Worm (Caenorhabditis elegans) whole organism, young adult: ENCODE results near the gene K11H12.1.
A peak's percentile ranks its signal among the peaks of the same experiment; 100 is the strongest.

Experiments used
- B0261.1 ChIP-seq: sonication (generic microtip); optimal IDR thresholded peaks from 2 replicates; lab custom pipeline; 2016; ENCODE audit warnings: mild to moderate bottlenecking, missing genetic modification characterization, moderate library complexity, missing compliant biosample characterization
- C17E4.6 ChIP-seq: fragments of 200-800 bp; sonication (Bioruptor generic); IDR thresholded peaks from 2 replicates; pipeline ENCODE4 v1.3.6; 2022; ENCODE audit warnings: missing genetic modification reagents, missing genetic modification characterization, missing compliant biosample characterization
- D2030.7 ChIP-seq: fragments of 200-800 bp; sonication (Bioruptor generic); IDR thresholded peaks from 2 replicates; pipeline ENCODE4 v1.3.6; 2022; ENCODE audit warnings: missing genetic modification reagents, missing genetic modification characterization, missing compliant biosample characterization
- F10E7.11 ChIP-seq: sonication (generic microtip); optimal IDR thresholded peaks from 2 replicates; lab custom pipeline; 2017; ENCODE audit warnings: mild to moderate bottlenecking, missing genetic modification characterization, moderate library complexity, missing compliant biosample characterization
- F22D6.2 ChIP-seq: sonication (generic microtip); optimal IDR thresholded peaks from 2 replicates; lab custom pipeline; 2016; ENCODE audit warnings: mild to moderate bottlenecking, missing genetic modification characterization, missing compliant biosample characterization
- F52B5.7 ChIP-seq: sonication (generic microtip); optimal IDR thresholded peaks from 2 replicates; lab custom pipeline; 2016; ENCODE audit warnings: mild to moderate bottlenecking, missing genetic modification characterization, missing compliant biosample characterization
- F57C9.4 ChIP-seq: sonication (generic microtip); optimal IDR thresholded peaks from 2 replicates; lab custom pipeline; 2017; ENCODE audit warnings: mild to moderate bottlenecking, missing genetic modification characterization, missing compliant biosample characterization
- K11D2.4 ChIP-seq: fragments of 200-800 bp; sonication (Bioruptor generic); IDR thresholded peaks from 2 replicates; pipeline ENCODE4 v1.3.6; 2022; ENCODE audit warnings: missing genetic modification reagents, missing genetic modification characterization, missing compliant biosample characterization
- Y56A3A.18 ChIP-seq: fragments of 200-800 bp; sonication (Bioruptor generic); IDR thresholded peaks from 2 replicates; pipeline ENCODE4 v1.3.6; 2022; ENCODE audit warnings: missing genetic modification reagents, missing genetic modification characterization, missing compliant biosample characterization
- Y79H2A.3 ChIP-seq: fragments of 200-800 bp; sonication (Bioruptor generic); conservative IDR thresholded peaks from 2 replicates; pipeline ENCODE4 v1.3.6; 2022; ENCODE audit warnings: missing genetic modification reagents, missing genetic modification characterization, missing compliant biosample characterization
- ZK185.1 ChIP-seq: sonication (generic microtip); optimal IDR thresholded peaks from 2 replicates; lab custom pipeline; 2016; ENCODE audit warnings: mild to moderate bottlenecking, missing genetic modification characterization, missing compliant biosample characterization; ENCODE audit not compliant: poor library complexity, severe bottlenecking
- attf-5 ChIP-seq: fragments of 200-800 bp; sonication (Bioruptor generic); optimal IDR thresholded peaks from 2 replicates; lab custom pipeline; 2018; ENCODE audit warnings: mild to moderate bottlenecking, missing genetic modification characterization, missing compliant biosample characterization
- attf-6 ChIP-seq: fragments of 200-800 bp; sonication (Bioruptor generic); IDR thresholded peaks from 2 replicates; pipeline ENCODE4 v1.3.6; 2022; ENCODE audit warnings: missing genetic modification reagents, missing genetic modification characterization, missing compliant biosample characterization
- cebp-1 ChIP-seq, 2 experiments: fragments of 200-800 bp in 1 of 2; sonication (Bioruptor generic) in 1 of 2; sonication (generic microtip) in 1 of 2; IDR thresholded peaks in 1 of 2; optimal IDR thresholded peaks in 1 of 2; 2 replicates each; pipeline versions ENCODE4 v1.3.6 to Lab custom; 2017 to 2022; ENCODE audit warnings: missing compliant biosample characterization in 2 of 2, missing genetic modification characterization in 2 of 2, mild to moderate bottlenecking in 1 of 2, missing genetic modification reagents in 1 of 2, moderate library complexity in 1 of 2
- cebp-2 ChIP-seq: fragments of 200-800 bp; sonication (Bioruptor generic); IDR thresholded peaks from 2 replicates; pipeline ENCODE4 v1.3.6; 2022; ENCODE audit warnings: missing genetic modification characterization, missing compliant biosample characterization
- ceh-27 ChIP-seq: fragments of 200-800 bp; sonication (Bioruptor generic); optimal IDR thresholded peaks from 2 replicates; lab custom pipeline; 2018; ENCODE audit warnings: mild to moderate bottlenecking, missing genetic modification characterization, moderate library complexity, missing compliant biosample characterization
- chd-7 ChIP-seq: sonication (generic microtip); optimal IDR thresholded peaks from 2 replicates; lab custom pipeline; 2016; ENCODE audit warnings: mild to moderate bottlenecking, missing genetic modification characterization, moderate library complexity, missing compliant biosample characterization
- die-1 ChIP-seq: sonication (generic microtip); optimal IDR thresholded peaks from 2 replicates; lab custom pipeline; 2016; ENCODE audit warnings: missing genotype, mild to moderate bottlenecking, missing genetic modification characterization, missing compliant biosample characterization
- dpff-1 ChIP-seq: sonication (generic microtip); optimal IDR thresholded peaks from 2 replicates; lab custom pipeline; 2017; ENCODE audit warnings: mild to moderate bottlenecking, missing genetic modification characterization, missing compliant biosample characterization
- egl-18 ChIP-seq: fragments of 200-800 bp; sonication (Bioruptor generic); IDR thresholded peaks from 2 replicates; pipeline ENCODE4 v1.3.6; 2022; ENCODE audit warnings: missing genetic modification reagents, missing genetic modification characterization, missing compliant biosample characterization
- ets-4 ChIP-seq: fragments of 200-800 bp; sonication (Bioruptor generic); optimal IDR thresholded peaks from 2 replicates; lab custom pipeline; 2018; ENCODE audit warnings: mild to moderate bottlenecking, missing genetic modification characterization, missing compliant biosample characterization
- gei-17 ChIP-seq: fragments of 200-800 bp; sonication (Bioruptor generic); optimal IDR thresholded peaks from 2 replicates; lab custom pipeline; 2018; ENCODE audit warnings: mild to moderate bottlenecking, missing genetic modification characterization, missing compliant biosample characterization
- hmg-1.2 ChIP-seq: fragments of 200-800 bp; sonication (Bioruptor generic); IDR thresholded peaks from 2 replicates; pipeline ENCODE4 v1.3.6; 2022; ENCODE audit warnings: missing genetic modification reagents, missing genetic modification characterization, missing compliant biosample characterization
- hrde-1 ChIP-seq: sonication (generic microtip); optimal IDR thresholded peaks from 2 replicates; lab custom pipeline; 2016; ENCODE audit warnings: missing genetic modification characterization, mild to moderate bottlenecking, missing compliant biosample characterization, moderate library complexity, missing genotype, missing genetic modification reagents, borderline replicate concordance
- lag-1 ChIP-seq: fragments of 200-800 bp; sonication (Bioruptor generic); IDR thresholded peaks from 2 replicates; pipeline ENCODE4 v1.3.6; 2022; ENCODE audit warnings: missing genetic modification reagents, missing genetic modification characterization, missing compliant biosample characterization
- let-607 ChIP-seq, 2 experiments: fragments of 200-800 bp in 1 of 2; sonication (Bioruptor generic) in 1 of 2; sonication (generic microtip) in 1 of 2; optimal IDR thresholded peaks; 2 replicates each; lab custom pipeline; 2016 to 2018; ENCODE audit warnings: mild to moderate bottlenecking in 2 of 2, missing compliant biosample characterization in 2 of 2, missing genetic modification characterization in 2 of 2, moderate library complexity in 2 of 2, missing genotype in 1 of 2
- lin-54 ChIP-seq: fragments of 200-800 bp; sonication (Bioruptor generic); optimal IDR thresholded peaks from 2 replicates; lab custom pipeline; 2018; ENCODE audit warnings: mild to moderate bottlenecking, missing genetic modification characterization, missing compliant biosample characterization
- lir-1 ChIP-seq: fragments of 200-800 bp; sonication (Bioruptor generic); conservative IDR thresholded peaks from 2 replicates; pipeline ENCODE4 v1.3.6; 2022; ENCODE audit warnings: missing genetic modification reagents, missing genetic modification characterization, missing compliant biosample characterization
- lsy-27 ChIP-seq: sonication (generic microtip); optimal IDR thresholded peaks from 2 replicates; lab custom pipeline; 2017; ENCODE audit warnings: missing genetic modification characterization, mild to moderate bottlenecking, missing compliant biosample characterization, antibody characterized with exemption, missing genotype, borderline replicate concordance; ENCODE audit not compliant: insufficient read depth
- madf-6 ChIP-seq: fragments of 200-800 bp; sonication (Bioruptor generic); IDR thresholded peaks from 2 replicates; pipeline ENCODE4 v1.3.6; 2022; ENCODE audit warnings: missing genetic modification reagents, missing genetic modification characterization, missing compliant biosample characterization
- mcd-1 ChIP-seq: fragments of 200-800 bp; sonication (Bioruptor generic); IDR thresholded peaks from 2 replicates; pipeline ENCODE4 v1.3.6; 2022; ENCODE audit warnings: missing genetic modification reagents, missing genetic modification characterization, missing compliant biosample characterization
- mes-4 ChIP-seq: sonication (generic microtip); optimal IDR thresholded peaks from 2 replicates; lab custom pipeline; 2016; ENCODE audit warnings: missing genotype, missing genetic modification characterization, missing compliant biosample characterization
- mxl-1 ChIP-seq: sonication (generic microtip); optimal IDR thresholded peaks from 2 replicates; lab custom pipeline; 2016; ENCODE audit warnings: missing genetic modification characterization, missing compliant biosample characterization
- nfyb-1 ChIP-seq: fragments of 200-800 bp; sonication (Bioruptor generic); IDR thresholded peaks from 2 replicates; pipeline ENCODE4 v1.3.6; 2022; ENCODE audit warnings: missing genetic modification reagents, missing genetic modification characterization, missing compliant biosample characterization
- pbrm-1 ChIP-seq: fragments of 200-800 bp; sonication (Bioruptor generic); IDR thresholded peaks from 2 replicates; pipeline ENCODE4 v1.3.6; 2022; ENCODE audit warnings: missing genetic modification reagents, missing genetic modification characterization, missing compliant biosample characterization
- pha-4 ChIP-seq: fragments of 150-350 bp; sonication (generic microtip); optimal IDR thresholded peaks from 2 replicates; lab custom pipeline; 2014; ENCODE audit warnings: missing biosample characterization, missing genetic modification reagents, missing genetic modification characterization
- rec-8 ChIP-seq, 2 experiments: sonication (generic microtip); optimal IDR thresholded peaks; 2 replicates each; lab custom pipeline; 2016; ENCODE audit warnings: mild to moderate bottlenecking in 2 of 2, missing genetic modification characterization in 2 of 2, missing genetic modification reagents in 2 of 2, missing genotype in 2 of 2, missing biosample characterization in 1 of 2, missing compliant biosample characterization in 1 of 2, moderate library complexity in 1 of 2
- sea-2 ChIP-seq: fragments of 200-800 bp; sonication (Bioruptor generic); IDR thresholded peaks from 2 replicates; pipeline ENCODE4 v1.3.6; 2022; ENCODE audit warnings: missing genetic modification characterization, missing compliant biosample characterization
- snpc-1.3 ChIP-seq: sonication (generic microtip); optimal IDR thresholded peaks from 2 replicates; lab custom pipeline; 2017; ENCODE audit warnings: missing genetic modification characterization, mild to moderate bottlenecking, missing compliant biosample characterization, antibody characterized with exemption, moderate library complexity, missing genotype, missing genetic modification reagents; ENCODE audit not compliant: insufficient read depth
- snpc-3.4 ChIP-seq: sonication (generic microtip); optimal IDR thresholded peaks from 2 replicates; lab custom pipeline; 2017; ENCODE audit warnings: missing genetic modification characterization, mild to moderate bottlenecking, missing compliant biosample characterization, antibody characterized with exemption, moderate library complexity, missing genotype, missing genetic modification reagents
- unc-62 ChIP-seq: fragments of 150-350 bp; optimal IDR thresholded peaks from 2 replicates; lab custom pipeline; 2014; ENCODE audit warnings: missing biosample characterization, missing genetic modification reagents, missing genetic modification characterization
- xnd-1 ChIP-seq: sonication (generic microtip); optimal IDR thresholded peaks from 2 replicates; lab custom pipeline; 2016; ENCODE audit warnings: missing genotype, missing genetic modification reagents, missing genetic modification characterization, missing compliant biosample characterization
- ztf-22 ChIP-seq: fragments of 200-800 bp; sonication (Bioruptor generic); optimal IDR thresholded peaks from 2 replicates; lab custom pipeline; 2018; ENCODE audit warnings: mild to moderate bottlenecking, missing genetic modification characterization, moderate library complexity, missing compliant biosample characterization
- ztf-28 ChIP-seq: fragments of 200-800 bp; sonication (Bioruptor generic); IDR thresholded peaks from 2 replicates; pipeline ENCODE4 v1.3.6; 2022; ENCODE audit warnings: missing genetic modification reagents, missing genetic modification characterization, missing compliant biosample characterization

The K11H12.1 gene

ce11 chrIV:654526-655440, 1.6 kb upstream of the K11H12.1 start, which contains the start of the genes rpl-15 and K11H12.8:
Gene rpl-15, minus strand, starts transcription at chrIV:654576.
Gene K11H12.8, plus strand, starts transcription at chrIV:655390.
- TF ChIP-seq attf-6: peak; percentile 92
- TF ChIP-seq K11D2.4 (GFP tag; lab: Robert Waterston, UW): peak; percentile 100
- TF ChIP-seq ceh-27 (GFP tag; lab: Kevin White, UChicago): peak; percentile 100
- TF ChIP-seq pha-4 (tag; lab: Kevin White, UChicago): peak; percentile 100
- peak; percentile 58 for TF ChIP-seq B0261.1 (tag; lab: Kevin White, UChicago)
- peak; percentile 99 for TF ChIP-seq nfyb-1
- peak; percentile 85 for TF ChIP-seq unc-62 (GFP tag; lab: Kevin White, UChicago)
- peak; percentile 95 for TF ChIP-seq die-1 (tag; lab: Kevin White, UChicago)
- peak; percentile 100 for TF ChIP-seq attf-5 (GFP tag; lab: Kevin White, UChicago)
- TF ChIP-seq ets-4: peak; percentile 88
- TF ChIP-seq mes-4: peak; percentile 73
- peak; percentile 97 for TF ChIP-seq cebp-1 (GFP tag; IDR thresholded peaks at IDR 0.05; lab: Robert Waterston, UW)
- peak; percentile 99 for TF ChIP-seq cebp-1 (tag; optimal IDR thresholded peaks at IDR 0.05; lab: Kevin White, UChicago)
- TF ChIP-seq ztf-28: peak; percentile 99
- peak; percentile 98 for TF ChIP-seq mcd-1 (GFP tag; lab: Robert Waterston, UW)
- peak; percentile 97 for TF ChIP-seq cebp-2 (GFP tag; lab: Robert Waterston, UW)
- peak; percentile 69 for TF ChIP-seq lsy-27 (tag; lab: Kevin White, UChicago)
- peak; percentile 64 for TF ChIP-seq mxl-1 (tag; lab: Kevin White, UChicago)
- TF ChIP-seq gei-17 (GFP tag; lab: Kevin White, UChicago): peak; percentile 92
- TF ChIP-seq F10E7.11 (tag; lab: Kevin White, UChicago): peak; percentile 96
- TF ChIP-seq lag-1 (GFP tag; lab: Robert Waterston, UW): peak; percentile 90; the same call in 1 of the 2 replicates
- peak; percentile 100 for TF ChIP-seq ztf-22 (GFP tag; lab: Kevin White, UChicago)
- TF ChIP-seq F22D6.2 (tag; lab: Kevin White, UChicago): no peak
- peak; percentile 95 for TF ChIP-seq F57C9.4 (tag; lab: Kevin White, UChicago)
- peak; percentile 99 for TF ChIP-seq snpc-3.4 (tag; lab: Kevin White, UChicago)
- TF ChIP-seq F52B5.7 (tag; lab: Kevin White, UChicago): peak; percentile 99
- TF ChIP-seq snpc-1.3 (tag; lab: Kevin White, UChicago): peak; percentile 99
- peak; percentile 98 for TF ChIP-seq madf-6
- peak; percentile 97 for TF ChIP-seq sea-2 (GFP tag; lab: Robert Waterston, UW)
- TF ChIP-seq xnd-1 (tag; lab: Kevin White, UChicago): peak; percentile 72
- peak; percentile 99 for TF ChIP-seq Y56A3A.18
- peak; percentile 99 for TF ChIP-seq Y79H2A.3 (GFP tag; lab: Robert Waterston, UW)
- TF ChIP-seq chd-7 (tag; lab: Kevin White, UChicago): peak; percentile 98
- peak; percentile 95 for TF ChIP-seq hmg-1.2 (GFP tag; lab: Robert Waterston, UW)
- TF ChIP-seq dpff-1: peak; percentile 61
- peak; percentile 99 for TF ChIP-seq lir-1 (GFP tag; lab: Robert Waterston, UW)
- peak; percentile 92 to 95 for TF ChIP-seq rec-8 (tag; optimal IDR thresholded peaks at IDR 0.05; lab: Kevin White, UChicago)
- peak; percentile 99 for TF ChIP-seq ZK185.1
- peak; percentile 99 for TF ChIP-seq C17E4.6
- TF ChIP-seq pbrm-1 (GFP tag; lab: Robert Waterston, UW): peak; percentile 100
- TF ChIP-seq lin-54 (GFP tag; lab: Kevin White, UChicago): peak; percentile 99
- peak; percentile 99 for TF ChIP-seq egl-18 (GFP tag; lab: Robert Waterston, UW)
- peak; percentile 95 to 97 for TF ChIP-seq let-607 (tag; optimal IDR thresholded peaks at IDR 0.05; lab: Kevin White, UChicago)
- peak; percentile 99 for TF ChIP-seq D2030.7 (GFP tag; lab: Robert Waterston, UW)
- TF ChIP-seq hrde-1 (tag; lab: Kevin White, UChicago): peak; percentile 90
